Fruit fly (Drosophila melanogaster) whole organism, embryonic: ENCODE results near the gene Cchl.

Experiments
- Asciz ChIP-seq: fragments of 200-800 bp; sonication (Bioruptor generic); optimal IDR thresholded peaks from 2 replicates; lab custom pipeline; 2017; ENCODE audit warnings: missing biosample characterization, mild to moderate bottlenecking, missing genetic modification characterization, missing genetic modification reagents
- CG11093 ChIP-seq: fragments of 200-800 bp; sonication (Bioruptor generic); IDR thresholded peaks from 3 replicates; pipeline ENCODE4 v1.3.6; 2022; ENCODE audit warnings: missing biosample characterization, missing genetic modification characterization
- CG11504 ChIP-seq: fragments of 200-800 bp; sonication (Bioruptor generic); optimal IDR thresholded peaks from 3 replicates; lab custom pipeline; 2019; ENCODE audit warnings: missing biosample characterization, mild to moderate bottlenecking, missing genetic modification characterization, moderate library complexity
- CG11560 ChIP-seq: fragments of 200-800 bp; sonication (Bioruptor generic); IDR thresholded peaks from 3 replicates; pipeline ENCODE4 v1.3.6; 2022; ENCODE audit warnings: missing biosample characterization, missing genetic modification characterization
- CG12299 ChIP-seq: fragments of 200-800 bp; sonication (Bioruptor generic); optimal IDR thresholded peaks from 2 replicates; lab custom pipeline; 2018; ENCODE audit warnings: missing biosample characterization, mild to moderate bottlenecking, missing genetic modification characterization
- CG13775 ChIP-seq: fragments of 200-800 bp; sonication (Bioruptor generic); optimal IDR thresholded peaks from 3 replicates; lab custom pipeline; 2017; ENCODE audit warnings: missing biosample characterization, mild to moderate bottlenecking, missing genetic modification characterization
- CG14860 ChIP-seq: fragments of 200-800 bp; sonication (Bioruptor generic); IDR thresholded peaks from 3 replicates; pipeline ENCODE4 v1.3.6; 2022; ENCODE audit warnings: missing biosample characterization, missing genetic modification characterization; ENCODE audit not compliant: partially characterized antibody
- CG16815 ChIP-seq: fragments of 200-800 bp; sonication (Bioruptor generic); optimal IDR thresholded peaks from 3 replicates; lab custom pipeline; 2017; ENCODE audit warnings: missing biosample characterization, mild to moderate bottlenecking, missing genetic modification characterization
- CG17829 ChIP-seq: fragments of 200-800 bp; optimal IDR thresholded peaks from 2 replicates; lab custom pipeline; 2019; ENCODE audit warnings: missing biosample characterization, mild to moderate bottlenecking, missing genetic modification characterization, moderate library complexity
- CG2889 ChIP-seq: fragments of 200-800 bp; sonication (Bioruptor generic); IDR thresholded peaks from 3 replicates; pipeline ENCODE4 v1.3.6; 2022; ENCODE audit warnings: missing biosample characterization, missing genetic modification characterization
- CG30020 ChIP-seq: fragments of 200-800 bp; optimal IDR thresholded peaks from 2 replicates; lab custom pipeline; 2019; ENCODE audit warnings: missing biosample characterization, mild to moderate bottlenecking, missing genetic modification characterization, moderate library complexity
- CG30403 ChIP-seq: fragments of 200-800 bp; sonication (Bioruptor generic); optimal IDR thresholded peaks from 3 replicates; lab custom pipeline; 2016; ENCODE audit warnings: missing biosample characterization, missing genetic modification characterization
- CG33213 ChIP-seq: fragments of 200-800 bp; sonication (Bioruptor generic); optimal IDR thresholded peaks from 3 replicates; lab custom pipeline; 2016; ENCODE audit warnings: missing biosample characterization, missing genetic modification characterization
- CG34422 ChIP-seq: fragments of 200-800 bp; sonication (Bioruptor generic); IDR thresholded peaks from 3 replicates; pipeline ENCODE4 v1.3.6; 2022; ENCODE audit warnings: missing biosample characterization, missing genetic modification characterization
- CG3995 ChIP-seq: fragments of 200-800 bp; sonication (Bioruptor generic); optimal IDR thresholded peaks from 3 replicates; lab custom pipeline; 2016; ENCODE audit warnings: missing biosample characterization, missing genetic modification characterization
- CG4617 ChIP-seq: fragments of 200-800 bp; sonication (Bioruptor generic); optimal IDR thresholded peaks from 3 replicates; lab custom pipeline; 2016; ENCODE audit warnings: missing biosample characterization, missing genetic modification characterization, borderline replicate concordance
- CG6272 ChIP-seq: fragments of 200-800 bp; sonication (Bioruptor generic); IDR thresholded peaks from 2 replicates; pipeline ENCODE4 v1.3.6; 2022; ENCODE audit warnings: missing biosample characterization, missing genetic modification characterization
- CG7372 ChIP-seq: fragments of 200-800 bp; sonication (Bioruptor generic); IDR thresholded peaks from 2 replicates; pipeline ENCODE4 v1.3.6; 2022; ENCODE audit warnings: missing biosample characterization, missing genetic modification characterization
- CG7786 ChIP-seq: fragments of 200-800 bp; sonication (Bioruptor generic); optimal IDR thresholded peaks from 2 replicates; lab custom pipeline; 2016; ENCODE audit warnings: missing biosample characterization, missing genetic modification characterization
- CG7963 ChIP-seq: fragments of 200-800 bp; sonication (Bioruptor generic); IDR thresholded peaks from 3 replicates; pipeline ENCODE4 v1.3.6; 2022; ENCODE audit warnings: missing biosample characterization, missing genetic modification characterization; ENCODE audit not compliant: partially characterized antibody
- CG8478 ChIP-seq: fragments of >200 bp; optimal IDR thresholded peaks from 2 replicates; lab custom pipeline; 2018
- CG9797 ChIP-seq: fragments of 200-800 bp; sonication (Bioruptor generic); optimal IDR thresholded peaks from 3 replicates; lab custom pipeline; 2018; ENCODE audit warnings: missing biosample characterization, mild to moderate bottlenecking, missing genetic modification characterization
- Chrac-16 ChIP-seq: fragments of 200-800 bp; sonication (Bioruptor generic); optimal IDR thresholded peaks from 3 replicates; lab custom pipeline; 2016; ENCODE audit warnings: missing biosample characterization, missing genetic modification characterization
- CoRest ChIP-seq: fragments of 200-800 bp; sonication (Bioruptor generic); optimal IDR thresholded peaks from 3 replicates; lab custom pipeline; 2018; ENCODE audit warnings: missing biosample characterization, mild to moderate bottlenecking, missing genetic modification characterization, moderate library complexity
- Ets97D ChIP-seq: fragments of 200-800 bp; sonication (Bioruptor generic); optimal IDR thresholded peaks from 3 replicates; lab custom pipeline; 2016; ENCODE audit warnings: missing biosample characterization, missing genetic modification characterization
- Hey ChIP-seq: fragments of 200-800 bp; sonication (Bioruptor generic); optimal IDR thresholded peaks from 3 replicates; lab custom pipeline; 2018; ENCODE audit warnings: missing biosample characterization, mild to moderate bottlenecking, missing genetic modification characterization
- Lhr ChIP-seq: fragments of 200-800 bp; sonication (Bioruptor generic); optimal IDR thresholded peaks from 3 replicates; lab custom pipeline; 2017; ENCODE audit warnings: mild to moderate bottlenecking, missing biosample characterization, missing genetic modification reagents, missing genetic modification characterization
- Meics ChIP-seq: fragments of 200-800 bp; sonication (Bioruptor generic); optimal IDR thresholded peaks from 2 replicates; lab custom pipeline; 2017; ENCODE audit warnings: missing biosample characterization, mild to moderate bottlenecking, missing genetic modification characterization
- Myb ChIP-seq: fragments of 200-800 bp; sonication (Bioruptor generic); optimal IDR thresholded peaks from 2 replicates; lab custom pipeline; 2016; ENCODE audit warnings: missing biosample characterization, missing genetic modification characterization
- Rfx ChIP-seq: fragments of 200-800 bp; sonication (Bioruptor generic); IDR thresholded peaks from 2 replicates; pipeline ENCODE4 v1.3.6; 2022; ENCODE audit warnings: missing biosample characterization, missing genetic modification characterization
- Spps ChIP-seq: fragments of 200-800 bp; sonication (Bioruptor generic); optimal IDR thresholded peaks from 2 replicates; lab custom pipeline; 2018; ENCODE audit warnings: missing biosample characterization, mild to moderate bottlenecking, missing genetic modification characterization
- az2 ChIP-seq: fragments of 200-800 bp; sonication (Bioruptor generic); optimal IDR thresholded peaks from 3 replicates; lab custom pipeline; 2016; ENCODE audit warnings: missing biosample characterization, missing genetic modification characterization
- cas ChIP-seq: fragments of 200-800 bp; sonication (Bioruptor generic); IDR thresholded peaks from 2 replicates; pipeline ENCODE4 v1.3.6; 2022; ENCODE audit warnings: missing biosample characterization, missing genetic modification characterization
- caup ChIP-seq: fragments of 200-800 bp; sonication (Bioruptor generic); optimal IDR thresholded peaks from 3 replicates; lab custom pipeline; 2017; ENCODE audit warnings: missing biosample characterization, mild to moderate bottlenecking, missing genetic modification characterization, moderate library complexity; ENCODE audit not compliant: severe bottlenecking
- crol ChIP-seq: fragments of 200-800 bp; sonication (Bioruptor generic); IDR thresholded peaks from 2 replicates; pipeline ENCODE4 v1.3.6; 2022; ENCODE audit warnings: missing biosample characterization, missing genetic modification characterization
- fru ChIP-seq: fragments of >200 bp; optimal IDR thresholded peaks from 2 replicates; lab custom pipeline; 2017
- gem ChIP-seq: fragments of 200-800 bp; sonication (Bioruptor generic); optimal IDR thresholded peaks from 2 replicates; lab custom pipeline; 2019; ENCODE audit warnings: missing biosample characterization, mild to moderate bottlenecking, missing genetic modification characterization, moderate library complexity
- h ChIP-seq: fragments of >200 bp; optimal IDR thresholded peaks from 2 replicates; lab custom pipeline; 2017
- ham ChIP-seq: fragments of 200-800 bp; sonication (Bioruptor generic); IDR thresholded peaks from 2 replicates; pipeline ENCODE4 v1.3.6; 2022; ENCODE audit warnings: missing biosample characterization, missing genetic modification characterization
- hb ChIP-seq: fragments of 200-800 bp; sonication (Bioruptor generic); IDR thresholded peaks from 3 replicates; pipeline ENCODE4 v1.3.6; 2022; ENCODE audit warnings: missing biosample characterization, missing genetic modification characterization; ENCODE audit not compliant: partially characterized antibody
- hkb ChIP-seq, 2 experiments: fragments of 200-800 bp in 1 of 2; fragments of >200 bp in 1 of 2; sonication (Bioruptor generic) in 1 of 2; IDR thresholded peaks in 1 of 2; optimal IDR thresholded peaks in 1 of 2; 2 replicates each; pipeline versions ENCODE4 v1.3.6 to Lab custom; 2017 to 2022; ENCODE audit warnings: missing biosample characterization in 1 of 2, missing genetic modification characterization in 1 of 2
- otp ChIP-seq: fragments of 200-800 bp; sonication (Bioruptor generic); IDR thresholded peaks from 3 replicates; pipeline ENCODE4, ENCODE4 v1.3.6; 2022; ENCODE audit warnings: missing biosample characterization, missing genetic modification characterization
- p53 ChIP-seq: fragments of 200-800 bp; sonication (Bioruptor generic); optimal IDR thresholded peaks from 2 replicates; lab custom pipeline; 2016; ENCODE audit warnings: missing biosample characterization, missing genetic modification characterization
- prd ChIP-seq, 3 experiments: fragments of >200 bp in 2 of 3; fragments of 200-800 bp in 1 of 3; sonication (Bioruptor generic) in 1 of 3; optimal IDR thresholded peaks in 2 of 3; IDR thresholded peaks in 1 of 3; 2 replicates in 2 of 3; 3 replicates in 1 of 3; pipeline versions ENCODE4 v1.3.6 to Lab custom; 2017 to 2022; ENCODE audit warnings: missing biosample characterization in 1 of 3, missing genetic modification characterization in 1 of 3
- psq ChIP-seq: fragments of 200-800 bp; sonication (Bioruptor generic); optimal IDR thresholded peaks from 2 replicates; lab custom pipeline; 2017; ENCODE audit warnings: missing biosample characterization, missing genetic modification characterization
- rib ChIP-seq: fragments of 200-800 bp; sonication (Bioruptor generic); IDR thresholded peaks from 2 replicates; pipeline ENCODE4 v1.3.6; 2022; ENCODE audit warnings: missing biosample characterization, missing genetic modification characterization
- so ChIP-seq: fragments of 200-800 bp; sonication (Bioruptor generic); IDR thresholded peaks from 3 replicates; pipeline ENCODE4 v1.3.6; 2022; ENCODE audit warnings: missing biosample characterization, missing genetic modification characterization
- trem ChIP-seq: fragments of 200-800 bp; optimal IDR thresholded peaks from 3 replicates; lab custom pipeline; 2019; ENCODE audit warnings: missing biosample characterization, mild to moderate bottlenecking, missing genetic modification characterization, moderate library complexity
- ttk ChIP-seq: fragments of 200-800 bp; sonication (Bioruptor generic); IDR thresholded peaks from 2 replicates; pipeline ENCODE4 v2.1.2; 2022; ENCODE audit warnings: missing biosample characterization, missing genetic modification characterization
- zen2 ChIP-seq: fragments of 200-800 bp; sonication (Bioruptor generic); IDR thresholded peaks from 3 replicates; pipeline ENCODE4 v1.3.6; 2022; ENCODE audit warnings: missing biosample characterization, missing genetic modification characterization; ENCODE audit not compliant: partially characterized antibody

Gene Cchl

DNA sequence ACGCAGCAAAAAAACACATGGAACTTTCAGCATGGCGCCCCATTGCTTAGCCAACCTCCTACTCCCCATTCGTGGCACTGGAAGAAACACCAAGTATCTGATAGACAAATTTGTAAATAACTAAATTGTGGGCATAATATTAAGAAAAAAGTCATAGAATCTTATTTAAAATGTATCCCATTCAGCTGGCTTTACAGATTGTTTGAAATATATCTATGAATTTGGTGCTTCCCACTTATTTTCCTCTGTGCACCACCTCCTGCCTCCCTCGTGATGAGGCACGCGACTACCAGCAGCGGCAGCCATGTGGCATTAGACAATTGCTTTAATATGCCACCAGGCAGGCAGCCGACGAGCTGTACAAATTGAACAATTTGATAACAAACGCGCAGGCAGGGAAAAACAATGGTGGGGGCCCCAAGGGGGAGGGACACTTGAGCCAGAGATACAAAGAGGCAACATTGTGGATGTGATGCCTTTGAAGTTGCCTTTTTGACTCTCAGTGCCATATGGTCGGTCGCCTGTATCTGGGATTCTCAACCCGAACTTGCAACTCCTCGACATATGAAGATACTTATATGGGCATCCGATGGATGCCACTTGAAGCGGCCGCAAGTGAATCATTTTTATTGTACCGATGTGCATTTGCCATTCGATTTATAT, 22.0 kb upstream of the Cchl start (continued):
- no peak for TF ChIP-seq fru (lab: Kevin White, UChicago)
- peak; percentile 82 for TF ChIP-seq Hey (tag; lab: Kevin White, UChicago)
- TF ChIP-seq CG30403 (GFP tag; lab: Kevin White, UChicago) = peak; percentile 84
- TF ChIP-seq CG4617 = peak; percentile 39
- TF ChIP-seq CG12299 = peak; percentile 62
- TF ChIP-seq h (lab: Kevin White, UChicago) = no peak
- TF ChIP-seq CoRest (tag; lab: Kevin White, UChicago) = peak; percentile 80
- TF ChIP-seq CG34422 (GFP tag; lab: Robert Waterston, UW) = peak; percentile 77
- peak; percentile 69 for TF ChIP-seq Chrac-16 (GFP tag; lab: Kevin White, UChicago)
- TF ChIP-seq Spps (tag; lab: Kevin White, UChicago) = peak; percentile 65
- no peak for TF ChIP-seq hb (GFP tag; lab: Robert Waterston, UW)
- TF ChIP-seq p53 (GFP tag; lab: Kevin White, UChicago) = no peak
- TF ChIP-seq CG3995 (GFP tag; lab: Kevin White, UChicago) = no peak
- peak; percentile 73 for TF ChIP-seq CG7786
- peak; percentile 36; the same call in 1 of the 3 replicates for TF ChIP-seq CG11560 (tag; lab: Robert Waterston, UW)
- TF ChIP-seq zen2 (GFP tag; lab: Robert Waterston, UW) = no peak
- peak; percentile 61 for TF ChIP-seq CG13775 (GFP tag; lab: Kevin White, UChicago)
- peak; percentile 60 for TF ChIP-seq trem (tag; lab: Kevin White, UChicago)
- TF ChIP-seq CG2889 (GFP tag; lab: Robert Waterston, UW) = peak; percentile 46; the same call in 2 of the 3 replicates
- TF ChIP-seq ttk (GFP tag; lab: Robert Waterston, UW) = peak; percentile 85
- TF ChIP-seq CG11504 (tag; lab: Kevin White, UChicago) = peak; percentile 86
- no peak for TF ChIP-seq CG7372
- peak; percentile 14 for TF ChIP-seq Lhr
- TF ChIP-seq so (GFP tag; lab: Robert Waterston, UW) = peak; percentile 82
- TF ChIP-seq psq (GFP tag; lab: Kevin White, UChicago) = peak; percentile 8
- peak; percentile 84 for TF ChIP-seq CG17829 (tag; lab: Kevin White, UChicago)
- peak; percentile 79 for TF ChIP-seq crol
- TF ChIP-seq Ets97D (GFP tag; lab: Kevin White, UChicago) = no peak
- TF ChIP-seq prd (optimal IDR thresholded peaks at IDR 0.05; lab: Kevin White, UChicago) = no peak
- TF ChIP-seq prd (GFP tag; IDR thresholded peaks at IDR 0.05; lab: Robert Waterston, UW) = peak; percentile 89
- TF ChIP-seq otp (GFP tag; lab: Robert Waterston, UW) = peak; percentile 79
- peak; percentile 79 for TF ChIP-seq caup
- TF ChIP-seq Myb = peak; percentile 62
- peak; percentile 26; the same call in 1 of the 2 replicates for TF ChIP-seq ham (GFP tag; lab: Robert Waterston, UW)
- no peak for TF ChIP-seq CG14860 (GFP tag; lab: Robert Waterston, UW)
- TF ChIP-seq Meics = peak; percentile 80
- TF ChIP-seq CG8478 (lab: Kevin White, UChicago) = no peak
- TF ChIP-seq cas (GFP tag; lab: Robert Waterston, UW) = peak; percentile 37; the same call in 1 of the 2 replicates
- TF ChIP-seq CG7963 = no peak
- TF ChIP-seq hkb (optimal IDR thresholded peaks at IDR 0.05; lab: Kevin White, UChicago) = no peak
- TF ChIP-seq hkb (GFP tag; IDR thresholded peaks at IDR 0.05; lab: Robert Waterston, UW) = peak; percentile 87
- TF ChIP-seq CG30020 (tag; lab: Kevin White, UChicago) = peak; percentile 22
- TF ChIP-seq CG16815 = peak; percentile 65
- TF ChIP-seq CG11093 (GFP tag; lab: Robert Waterston, UW) = peak; percentile 82
- TF ChIP-seq Asciz (GFP tag; lab: Kevin White, UChicago) = peak; percentile 78
- TF ChIP-seq CG33213 (GFP tag; lab: Kevin White, UChicago) = peak; percentile 50
- TF ChIP-seq rib = peak; percentile 79
- TF ChIP-seq CG9797 = no peak
- peak; percentile 66 for TF ChIP-seq CG6272 (GFP tag; lab: Robert Waterston, UW)
- peak; percentile 79 for TF ChIP-seq az2 (GFP tag; lab: Kevin White, UChicago)
- TF ChIP-seq Rfx = peak; percentile 89
- peak; percentile 89 for TF ChIP-seq gem (tag; lab: Kevin White, UChicago)
